Worm (Caenorhabditis elegans): ENCODE data around the gene bus-18.

Gene bus-18

ce11 chrV:11797272-11797855 is 23.8 kb downstream of the bus-18 start:
- TF ChIP-seq ztf-23 (GFP tag; IDR thresholded peaks at IDR 0.05) (no peak), ref-1 (GFP tag; conservative IDR thresholded peaks at IDR 0.05) (no peak)

DNA sequence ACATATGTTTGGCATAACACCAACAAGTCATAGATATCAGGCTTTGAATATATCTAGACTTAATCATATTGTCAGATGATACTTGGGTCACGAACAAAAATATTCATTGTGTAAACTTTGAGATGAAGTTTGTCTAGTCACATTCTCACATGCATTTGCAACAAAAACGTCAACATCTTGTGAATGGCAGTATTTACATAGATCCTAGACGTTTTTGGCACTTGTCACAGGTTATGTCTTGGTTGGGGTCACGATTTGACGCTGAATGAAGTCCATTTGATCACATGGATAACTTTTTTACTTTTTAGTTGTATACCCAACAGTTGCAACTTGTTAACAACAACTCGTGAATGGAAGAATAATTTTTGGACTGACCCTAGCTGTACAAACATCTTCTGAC is 24.8 kb downstream of the bus-18 start:
- TF ChIP-seq flt-1 (GFP tag; IDR thresholded peaks at IDR 0.05): no peak
- no peak for TF ChIP-seq tab-1 (GFP tag; IDR thresholded peaks at IDR 0.05)
- TF ChIP-seq T22C8.4 (GFP tag; IDR thresholded peaks at IDR 0.05): no peak
- TF ChIP-seq cog-1 (tag; optimal IDR thresholded peaks at IDR 0.05): no peak
- no peak for TF ChIP-seq ref-1 (GFP tag; conservative IDR thresholded peaks at IDR 0.05)
- TF ChIP-seq med-1 (GFP tag; optimal IDR thresholded peaks at IDR 0.05; ENCODE audit: insufficient read depth): no peak
- TF ChIP-seq ztf-29 (GFP tag; IDR thresholded peaks at IDR 0.05): no peak
- no peak for TF ChIP-seq klf-2 (GFP tag; conservative IDR thresholded peaks at IDR 0.05)

- no peak for TF ChIP-seq T22C8.4 (GFP tag; IDR thresholded peaks at IDR 0.05)
- no peak for TF ChIP-seq ztf-23 (GFP tag; IDR thresholded peaks at IDR 0.05)
- no peak for TF ChIP-seq cog-1 (tag; optimal IDR thresholded peaks at IDR 0.05)
- no peak for TF ChIP-seq ref-1 (GFP tag; conservative IDR thresholded peaks at IDR 0.05)
- TF ChIP-seq flt-1 (GFP tag; IDR thresholded peaks at IDR 0.05): no peak
- TF ChIP-seq tab-1 (GFP tag; IDR thresholded peaks at IDR 0.05): no peak
- TF ChIP-seq ztf-29 (GFP tag; IDR thresholded peaks at IDR 0.05): no peak
- no peak for TF ChIP-seq med-1 (GFP tag; optimal IDR thresholded peaks at IDR 0.05; ENCODE audit: insufficient read depth)
- no peak for TF ChIP-seq klf-2 (GFP tag; conservative IDR thresholded peaks at IDR 0.05)
These were observed 25.8 kb downstream of the bus-18 start for ce11 chrV:11799252-11799822.

DNA sequence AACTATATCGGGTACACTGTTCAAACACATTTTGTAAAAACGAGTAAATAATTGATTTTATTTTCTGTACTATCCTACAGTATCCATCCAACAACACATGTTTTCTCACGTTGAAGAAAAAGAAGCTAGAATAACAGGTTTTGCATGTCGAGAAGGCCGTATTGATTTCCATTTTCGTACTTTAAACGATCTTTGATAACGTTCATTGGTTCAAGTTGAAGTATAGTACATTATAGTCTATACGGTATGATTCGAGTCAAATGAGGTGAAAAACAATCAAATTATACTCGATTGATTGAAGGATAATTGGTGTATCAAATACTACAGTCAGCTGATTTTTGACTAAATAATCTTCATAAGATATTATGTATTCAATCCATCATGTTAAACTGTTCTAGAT is 27.0 kb downstream of the bus-18 start:
- TF ChIP-seq tab-1 (GFP tag; IDR thresholded peaks at IDR 0.05): no peak

ce11 chrV:11801076-11801849 is 27.7 kb downstream of the bus-18 start:
- no peak for TF ChIP-seq T22C8.4 (GFP tag; IDR thresholded peaks at IDR 0.05)
- no peak for TF ChIP-seq ref-1 (GFP tag; conservative IDR thresholded peaks at IDR 0.05)
- no peak for TF ChIP-seq flt-1 (GFP tag; IDR thresholded peaks at IDR 0.05)
- no peak for TF ChIP-seq med-1 (GFP tag; optimal IDR thresholded peaks at IDR 0.05; ENCODE audit: insufficient read depth)
- no peak for TF ChIP-seq cog-1 (tag; optimal IDR thresholded peaks at IDR 0.05)
- TF ChIP-seq ztf-23 (GFP tag; IDR thresholded peaks at IDR 0.05): no peak
- TF ChIP-seq klf-2 (GFP tag; conservative IDR thresholded peaks at IDR 0.05): no peak
- TF ChIP-seq ztf-29 (GFP tag; IDR thresholded peaks at IDR 0.05): no peak
- TF ChIP-seq tab-1 (GFP tag; IDR thresholded peaks at IDR 0.05): no peak

- no peak for TF ChIP-seq ztf-29 (GFP tag; IDR thresholded peaks at IDR 0.05)
- no peak for TF ChIP-seq T22C8.4 (GFP tag; IDR thresholded peaks at IDR 0.05)
- TF ChIP-seq ref-1 (GFP tag; conservative IDR thresholded peaks at IDR 0.05): no peak
- no peak for TF ChIP-seq klf-2 (GFP tag; conservative IDR thresholded peaks at IDR 0.05)
- no peak for TF ChIP-seq med-1 (GFP tag; optimal IDR thresholded peaks at IDR 0.05; ENCODE audit: insufficient read depth)
- no peak for TF ChIP-seq flt-1 (GFP tag; IDR thresholded peaks at IDR 0.05)
- TF ChIP-seq tab-1 (GFP tag; IDR thresholded peaks at IDR 0.05): no peak
- TF ChIP-seq ztf-23 (GFP tag; IDR thresholded peaks at IDR 0.05): no peak
- no peak for TF ChIP-seq cog-1 (tag; optimal IDR thresholded peaks at IDR 0.05)
These were observed 29.0 kb downstream of the bus-18 start for ce11 chrV:11802508-11802907.

DNA sequence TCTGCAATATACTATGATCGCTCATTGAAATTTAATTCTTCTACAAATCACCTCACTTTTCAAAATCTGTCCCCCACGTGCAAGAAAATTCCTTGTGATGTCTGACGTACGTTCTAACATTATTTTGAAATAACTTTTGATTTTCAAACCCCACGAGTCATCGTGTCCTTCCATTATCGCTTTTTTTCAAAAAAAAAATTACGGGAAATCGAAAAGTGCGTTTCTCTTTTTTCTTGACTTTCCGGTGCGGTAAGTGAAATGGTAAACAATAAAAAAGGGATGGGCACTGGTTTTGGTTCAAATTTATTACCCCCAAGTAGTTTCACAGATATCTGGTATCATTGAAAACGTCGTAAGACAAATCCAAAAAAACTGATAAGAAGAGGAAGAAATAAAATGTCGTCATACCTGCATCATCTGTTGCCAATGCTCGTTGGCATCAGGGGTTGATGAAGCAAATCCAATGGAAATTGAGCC is 30.0 kb downstream of the bus-18 start:
- TF ChIP-seq ztf-23 (GFP tag; IDR thresholded peaks at IDR 0.05) (no peak), tab-1 (GFP tag; IDR thresholded peaks at IDR 0.05) (no peak), ref-1 (GFP tag; conservative IDR thresholded peaks at IDR 0.05) (no peak), T22C8.4 (GFP tag; IDR thresholded peaks at IDR 0.05) (no peak), med-1 (GFP tag; optimal IDR thresholded peaks at IDR 0.05; ENCODE audit: insufficient read depth) (no peak), flt-1 (GFP tag; IDR thresholded peaks at IDR 0.05) (no peak), cog-1 (tag; optimal IDR thresholded peaks at IDR 0.05) (no peak), klf-2 (GFP tag; conservative IDR thresholded peaks at IDR 0.05) (no peak), ztf-29 (GFP tag; IDR thresholded peaks at IDR 0.05) (no peak)

DNA sequence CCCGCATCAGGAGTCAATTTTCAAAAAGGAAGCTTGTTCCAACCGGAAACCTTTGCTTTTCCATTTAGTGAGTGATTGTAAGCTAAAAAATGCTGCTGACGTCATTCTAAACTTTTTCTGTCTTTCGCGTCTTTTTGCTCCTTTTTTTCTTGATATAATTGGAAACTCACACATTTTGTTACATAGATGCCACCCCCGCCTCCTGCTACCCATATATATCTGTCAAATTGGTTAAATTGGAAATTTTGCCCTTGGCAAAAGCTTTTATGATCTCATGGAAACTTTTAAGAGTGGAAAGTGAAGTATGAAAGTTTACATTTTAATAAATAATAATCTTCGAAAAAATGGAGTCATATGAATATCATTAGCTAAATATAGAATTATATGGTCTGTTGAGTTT is 36.4 kb downstream of the bus-18 start:
- TF ChIP-seq ztf-23 (GFP tag; IDR thresholded peaks at IDR 0.05) (no peak), tab-1 (GFP tag; IDR thresholded peaks at IDR 0.05) (no peak), ztf-29 (GFP tag; IDR thresholded peaks at IDR 0.05) (no peak), T22C8.4 (GFP tag; IDR thresholded peaks at IDR 0.05) (no peak), ref-1 (GFP tag; conservative IDR thresholded peaks at IDR 0.05) (no peak), cog-1 (tag; optimal IDR thresholded peaks at IDR 0.05) (no peak), flt-1 (GFP tag; IDR thresholded peaks at IDR 0.05) (no peak)

DNA sequence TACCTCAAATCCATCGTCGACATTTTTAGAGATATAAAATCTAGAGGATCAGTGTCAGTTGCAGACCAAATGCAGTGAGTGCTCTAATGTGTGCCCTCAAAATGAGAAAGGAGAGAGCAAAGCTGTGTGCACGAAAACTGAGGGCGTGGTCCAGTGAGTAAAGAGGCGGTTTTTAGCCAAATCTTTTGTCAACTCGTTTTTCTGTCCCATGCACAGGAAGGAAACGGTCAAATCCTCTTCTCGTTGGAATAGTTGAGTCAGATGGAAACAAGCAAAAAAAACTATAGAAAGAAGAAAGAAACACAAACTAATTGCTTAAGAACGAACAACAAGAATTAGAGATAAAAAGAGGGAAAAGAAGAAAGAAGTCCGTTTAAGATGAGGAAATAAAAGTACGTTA is 38.4 kb downstream of the bus-18 start, which contains the start of gene D2023.3:
Gene D2023.3 (minus strand): TSS at position 101 of the 400 bp plus-strand sequence.
- TF ChIP-seq tab-1 (GFP tag; IDR thresholded peaks at IDR 0.05) (no peak), med-1 (GFP tag; optimal IDR thresholded peaks at IDR 0.05; ENCODE audit: insufficient read depth) (no peak), ref-1 (GFP tag; conservative IDR thresholded peaks at IDR 0.05) (no peak), ztf-23 (GFP tag; IDR thresholded peaks at IDR 0.05) (no peak), ztf-29 (GFP tag; IDR thresholded peaks at IDR 0.05) (no peak), flt-1 (GFP tag; IDR thresholded peaks at IDR 0.05) (no peak), cog-1 (tag; optimal IDR thresholded peaks at IDR 0.05) (no peak), T22C8.4 (GFP tag; IDR thresholded peaks at IDR 0.05) (no peak), klf-2 (GFP tag; conservative IDR thresholded peaks at IDR 0.05) (no peak)

- no peak for TF ChIP-seq T22C8.4 (GFP tag; IDR thresholded peaks at IDR 0.05)
- TF ChIP-seq med-1 (GFP tag; optimal IDR thresholded peaks at IDR 0.05; ENCODE audit: insufficient read depth): no peak
- TF ChIP-seq flt-1 (GFP tag; IDR thresholded peaks at IDR 0.05): no peak
- TF ChIP-seq tab-1 (GFP tag; IDR thresholded peaks at IDR 0.05): no peak
- TF ChIP-seq ztf-29 (GFP tag; IDR thresholded peaks at IDR 0.05): no peak
- no peak for TF ChIP-seq cog-1 (tag; optimal IDR thresholded peaks at IDR 0.05)
- TF ChIP-seq ref-1 (GFP tag; conservative IDR thresholded peaks at IDR 0.05): no peak
- no peak for TF ChIP-seq klf-2 (GFP tag; conservative IDR thresholded peaks at IDR 0.05)
- TF ChIP-seq ztf-23 (GFP tag; IDR thresholded peaks at IDR 0.05): no peak
These were observed 42.0 kb downstream of the bus-18 start for ce11 chrV:11815566-11815965.

Measured in whole organism, midembryonic.